Worm (Caenorhabditis elegans): ENCODE results near the gene btb-18.

btb-18 gene

DNA sequence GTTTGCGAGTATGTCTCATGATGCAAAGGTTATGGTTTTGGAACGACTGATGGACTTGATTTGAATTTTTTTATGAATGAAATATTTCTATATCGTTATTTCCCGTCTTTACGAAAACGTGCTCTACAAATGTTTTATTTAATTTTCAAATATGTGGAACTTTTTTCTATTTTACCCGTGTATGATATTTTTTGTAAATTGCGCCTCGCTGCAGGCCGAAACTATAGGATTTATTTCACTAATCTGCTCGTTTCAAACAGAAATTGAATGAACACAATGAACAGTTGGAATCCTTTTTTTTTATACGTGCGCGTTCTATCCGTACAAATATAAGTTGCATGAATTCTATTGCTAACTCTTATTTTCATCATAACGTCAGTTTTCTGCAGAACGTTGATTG, at the start of gene btb-18:
Gene btb-18 (plus strand): TSS at position 301 of the 400 bp plus-strand sequence.
- TF ChIP-seq flt-1 (GFP tag; IDR thresholded peaks at IDR 0.05) (no peak), ets-7 (tag; optimal IDR thresholded peaks at IDR 0.05) (no peak), tra-4 (tag; optimal IDR thresholded peaks at IDR 0.05) (no peak), B0310.2 (tag; optimal IDR thresholded peaks at IDR 0.05) (no peak), tbx-11 (GFP tag; IDR thresholded peaks at IDR 0.05) (no peak), aly-1 (tag; optimal IDR thresholded peaks at IDR 0.05) (no peak), ceh-36 (tag; optimal IDR thresholded peaks at IDR 0.05) (no peak), pes-1 (GFP tag; IDR thresholded peaks at IDR 0.05) (no peak)

DNA sequence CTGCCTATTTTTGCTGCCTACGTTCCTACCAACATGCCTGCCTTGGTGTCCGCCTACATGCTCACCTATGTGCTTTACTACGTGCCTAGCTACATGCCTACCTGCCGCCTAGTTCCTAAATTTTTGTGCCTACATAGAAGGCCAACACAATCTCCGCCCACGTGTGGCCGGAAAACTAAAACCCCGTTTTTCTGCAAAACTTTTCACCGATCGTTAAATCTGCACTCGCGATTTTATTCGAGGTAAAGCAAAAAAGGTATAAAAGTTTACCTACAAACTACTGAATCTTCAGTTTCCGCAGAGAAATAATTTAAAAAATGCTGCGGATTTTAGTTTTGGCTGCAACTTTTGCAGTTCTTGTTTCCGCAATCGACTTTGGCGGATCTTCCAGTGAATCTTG, 48.6 kb upstream of the btb-18 start, which contains the start of gene clec-124:
Gene clec-124 (plus strand): TSS at position 301 of the 400 bp plus-strand sequence.
- TF ChIP-seq pes-1 (GFP tag; IDR thresholded peaks at IDR 0.05): no peak
- no peak for TF ChIP-seq ceh-13 (GFP tag; optimal IDR thresholded peaks at IDR 0.05)
- no peak for TF ChIP-seq F13C5.2 (tag; optimal IDR thresholded peaks at IDR 0.05)
- no peak for TF ChIP-seq aly-1 (tag; optimal IDR thresholded peaks at IDR 0.05)
- no peak for TF ChIP-seq sea-1 (GFP tag; conservative IDR thresholded peaks at IDR 0.05)
- TF ChIP-seq tbx-37 (GFP tag; conservative IDR thresholded peaks at IDR 0.05): no peak
- no peak for TF ChIP-seq ets-7 (tag; optimal IDR thresholded peaks at IDR 0.05)
- TF ChIP-seq flt-1 (GFP tag; IDR thresholded peaks at IDR 0.05): no peak
- TF ChIP-seq ama-1 (optimal IDR thresholded peaks at IDR 0.05): no peak
- TF ChIP-seq ceh-36 (tag; optimal IDR thresholded peaks at IDR 0.05): no peak
- TF ChIP-seq scrt-1 (GFP tag; IDR thresholded peaks at IDR 0.05): no peak
- no peak for TF ChIP-seq hmg-4 (GFP tag; optimal IDR thresholded peaks at IDR 0.05)
- no peak for TF ChIP-seq hmbx-1 (tag; optimal IDR thresholded peaks at IDR 0.05)
- TF ChIP-seq hnd-1 (tag; optimal IDR thresholded peaks at IDR 0.05): no peak
- TF ChIP-seq B0310.2 (tag; optimal IDR thresholded peaks at IDR 0.05): no peak
- no peak for TF ChIP-seq tra-4 (tag; optimal IDR thresholded peaks at IDR 0.05)
- no peak for TF ChIP-seq tbx-11 (GFP tag; IDR thresholded peaks at IDR 0.05)

DNA sequence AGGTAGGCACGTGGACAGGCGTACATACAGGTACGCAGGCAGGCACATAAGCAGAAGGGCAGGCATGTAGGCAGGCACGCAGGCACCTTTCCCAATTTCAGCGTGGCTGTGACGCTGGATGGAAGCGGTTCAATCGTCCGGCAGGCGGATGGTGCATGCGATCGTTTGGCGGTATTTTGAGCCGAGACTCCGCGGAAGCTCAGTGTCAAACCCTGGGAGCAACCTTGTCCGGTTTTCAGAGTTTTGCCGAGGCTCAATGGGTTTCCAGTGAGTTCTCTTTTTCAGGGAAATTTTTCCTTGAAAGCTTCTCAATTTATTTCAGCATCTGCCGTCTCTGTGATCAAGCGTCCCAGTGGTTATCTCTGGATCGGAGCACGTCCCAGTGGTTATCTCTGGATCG, 47.8 kb upstream of the btb-18 start:
- no peak for TF ChIP-seq tra-4 (tag; optimal IDR thresholded peaks at IDR 0.05)
- TF ChIP-seq hmbx-1 (tag; optimal IDR thresholded peaks at IDR 0.05): no peak
- no peak for TF ChIP-seq F13C5.2 (tag; optimal IDR thresholded peaks at IDR 0.05)
- TF ChIP-seq ets-7 (tag; optimal IDR thresholded peaks at IDR 0.05): no peak

DNA sequence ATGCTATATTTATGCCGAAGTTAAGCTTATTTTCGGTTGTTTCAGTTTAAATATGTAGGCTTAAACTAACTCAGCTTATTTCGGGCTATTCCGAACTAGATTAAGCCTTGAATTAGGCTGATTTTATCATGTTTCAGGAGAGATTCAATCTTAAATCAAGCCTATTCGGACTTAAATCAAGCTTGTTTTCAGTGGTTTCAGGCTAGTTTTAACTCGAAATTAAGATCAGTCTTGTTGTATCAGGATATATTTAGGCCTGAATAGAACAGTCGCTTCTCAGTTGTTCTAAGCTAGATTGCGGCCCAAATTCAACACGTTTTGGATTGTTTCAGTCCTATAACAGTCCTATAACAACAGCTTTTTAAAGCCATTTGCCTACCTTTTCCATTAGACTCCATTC, 46.2 kb upstream of the btb-18 start:
- TF ChIP-seq tra-4 (tag; optimal IDR thresholded peaks at IDR 0.05): no peak
- TF ChIP-seq B0310.2 (tag; optimal IDR thresholded peaks at IDR 0.05): no peak
- TF ChIP-seq aly-1 (tag; optimal IDR thresholded peaks at IDR 0.05): no peak
- TF ChIP-seq ets-7 (tag; optimal IDR thresholded peaks at IDR 0.05): no peak
- no peak for TF ChIP-seq ceh-13 (GFP tag; optimal IDR thresholded peaks at IDR 0.05)
- TF ChIP-seq hnd-1 (tag; optimal IDR thresholded peaks at IDR 0.05): no peak
- TF ChIP-seq scrt-1 (GFP tag; IDR thresholded peaks at IDR 0.05): no peak
- no peak for TF ChIP-seq F13C5.2 (tag; optimal IDR thresholded peaks at IDR 0.05)
- TF ChIP-seq sea-1 (GFP tag; conservative IDR thresholded peaks at IDR 0.05): no peak
- no peak for TF ChIP-seq flt-1 (GFP tag; IDR thresholded peaks at IDR 0.05)
- TF ChIP-seq hmg-4 (GFP tag; optimal IDR thresholded peaks at IDR 0.05): no peak
- no peak for TF ChIP-seq ama-1 (optimal IDR thresholded peaks at IDR 0.05)
- no peak for TF ChIP-seq tbx-11 (GFP tag; IDR thresholded peaks at IDR 0.05)
- TF ChIP-seq hmbx-1 (tag; optimal IDR thresholded peaks at IDR 0.05): no peak
- TF ChIP-seq pes-1 (GFP tag; IDR thresholded peaks at IDR 0.05): no peak
- no peak for TF ChIP-seq ceh-36 (tag; optimal IDR thresholded peaks at IDR 0.05)

DNA sequence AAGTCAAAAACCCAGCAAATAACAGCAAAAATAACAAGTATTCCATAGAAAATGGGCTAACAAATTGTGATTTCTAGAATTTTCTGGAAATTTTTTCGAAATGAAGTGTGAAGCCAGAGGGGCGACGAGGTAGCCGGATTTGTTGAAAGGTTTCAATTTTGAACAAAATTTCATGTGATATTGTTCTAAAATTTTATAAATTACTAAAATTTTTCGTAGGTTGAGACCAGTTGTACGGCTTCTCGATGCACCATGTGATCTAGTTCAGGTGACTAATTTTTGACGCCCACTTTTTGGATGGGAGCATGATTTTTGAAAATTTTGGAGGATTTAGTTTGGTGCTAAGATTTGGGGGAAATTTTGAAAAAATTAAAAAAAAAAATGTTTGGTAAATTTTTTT, 38.8 kb upstream of the btb-18 start, which contains the start of gene gcy-19:
Gene gcy-19 (minus strand): TSS at position 101 of the 400 bp plus-strand sequence.
- TF ChIP-seq ama-1 (optimal IDR thresholded peaks at IDR 0.05) (no peak), pes-1 (GFP tag; IDR thresholded peaks at IDR 0.05) (no peak), ceh-36 (tag; optimal IDR thresholded peaks at IDR 0.05) (no peak), tbx-37 (GFP tag; conservative IDR thresholded peaks at IDR 0.05) (no peak), sea-1 (GFP tag; conservative IDR thresholded peaks at IDR 0.05) (no peak)

DNA sequence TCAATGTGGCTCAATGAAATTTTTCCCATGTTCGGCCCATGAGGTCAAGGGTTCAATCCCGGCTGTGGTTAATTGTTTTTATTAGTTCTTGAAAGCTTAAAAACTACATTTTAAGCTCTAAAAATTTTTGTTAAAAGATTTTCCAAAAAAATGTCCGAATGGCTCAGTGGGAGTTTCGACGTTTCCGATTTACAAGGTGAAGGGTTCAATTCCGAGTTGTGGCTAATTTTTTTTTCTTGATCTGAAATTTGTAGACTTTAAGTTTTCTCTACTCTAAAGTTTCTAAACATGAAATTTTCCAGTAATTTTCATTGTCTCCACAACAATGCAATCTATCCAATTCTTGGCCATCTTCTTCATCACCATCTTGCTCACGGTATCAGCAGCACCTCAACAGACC, 35.5 kb upstream of the btb-18 start, which contains the start of gene F02E11.2:
Gene F02E11.2 (plus strand): TSS at position 301 of the 400 bp plus-strand sequence.
- TF ChIP-seq aly-1 (tag; optimal IDR thresholded peaks at IDR 0.05): no peak
- TF ChIP-seq ama-1 (optimal IDR thresholded peaks at IDR 0.05): no peak
- no peak for TF ChIP-seq pes-1 (GFP tag; IDR thresholded peaks at IDR 0.05)
- no peak for TF ChIP-seq scrt-1 (GFP tag; IDR thresholded peaks at IDR 0.05)
- no peak for TF ChIP-seq ets-7 (tag; optimal IDR thresholded peaks at IDR 0.05)

DNA sequence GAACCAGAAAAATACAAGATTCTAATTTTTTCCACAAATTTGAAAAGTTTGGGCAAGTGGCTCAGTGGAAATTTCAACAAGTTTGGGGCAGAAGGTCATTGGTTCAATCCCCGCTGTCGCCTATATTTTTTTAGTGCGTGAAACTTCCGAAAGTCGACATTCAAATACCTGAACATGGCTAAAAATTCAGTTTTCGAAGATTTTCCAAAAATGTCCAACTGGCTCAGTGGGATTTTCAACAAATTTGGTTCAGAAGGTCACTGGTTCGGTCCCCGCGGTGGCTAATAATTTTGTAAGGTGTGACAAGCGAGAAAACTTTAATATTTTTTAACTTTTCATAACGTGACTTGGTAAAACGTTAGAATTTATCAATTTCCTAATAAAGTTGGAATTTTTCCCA, 33.3 kb upstream of the btb-18 start:
- TF ChIP-seq aly-1 (tag; optimal IDR thresholded peaks at IDR 0.05) (no peak), ama-1 (optimal IDR thresholded peaks at IDR 0.05) (no peak), sea-1 (GFP tag; conservative IDR thresholded peaks at IDR 0.05) (no peak), tbx-37 (GFP tag; conservative IDR thresholded peaks at IDR 0.05) (no peak), tbx-11 (GFP tag; IDR thresholded peaks at IDR 0.05) (no peak), ceh-36 (tag; optimal IDR thresholded peaks at IDR 0.05) (no peak), ceh-13 (GFP tag; optimal IDR thresholded peaks at IDR 0.05) (no peak), hmg-4 (GFP tag; optimal IDR thresholded peaks at IDR 0.05) (no peak), hmbx-1 (tag; optimal IDR thresholded peaks at IDR 0.05) (no peak), F13C5.2 (tag; optimal IDR thresholded peaks at IDR 0.05) (no peak), pes-1 (GFP tag; IDR thresholded peaks at IDR 0.05) (no peak), ets-7 (tag; optimal IDR thresholded peaks at IDR 0.05) (no peak), tra-4 (tag; optimal IDR thresholded peaks at IDR 0.05) (no peak), flt-1 (GFP tag; IDR thresholded peaks at IDR 0.05) (no peak), B0310.2 (tag; optimal IDR thresholded peaks at IDR 0.05) (no peak), scrt-1 (GFP tag; IDR thresholded peaks at IDR 0.05) (no peak)

DNA sequence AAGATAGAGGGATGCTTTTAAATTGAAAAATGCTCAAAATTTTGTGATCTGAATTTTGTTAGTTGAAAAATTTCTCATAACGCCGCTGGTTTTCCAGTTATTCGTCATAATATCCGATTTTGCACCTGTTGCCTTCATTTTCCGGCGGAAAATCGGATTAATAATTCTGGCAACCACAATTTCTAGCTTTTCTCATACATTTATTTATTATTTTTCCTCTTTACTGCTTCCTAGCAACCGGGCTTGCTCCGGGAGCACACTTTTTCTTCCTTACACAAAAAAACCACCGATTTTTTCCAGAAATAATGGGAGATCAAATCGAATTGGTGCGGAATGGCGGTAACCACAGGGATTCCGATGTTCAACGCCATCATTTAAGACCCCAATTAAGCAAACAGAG, 30.6 kb upstream of the btb-18 start, which contains the start of gene F02E11.7:
Gene F02E11.7 (plus strand): TSS at position 301 of the 400 bp plus-strand sequence.
- TF ChIP-seq hmg-4 (GFP tag; optimal IDR thresholded peaks at IDR 0.05) (no peak), flt-1 (GFP tag; IDR thresholded peaks at IDR 0.05) (no peak), hmbx-1 (tag; optimal IDR thresholded peaks at IDR 0.05) (no peak), pes-1 (GFP tag; IDR thresholded peaks at IDR 0.05) (no peak), tbx-37 (GFP tag; conservative IDR thresholded peaks at IDR 0.05) (no peak), ceh-36 (tag; optimal IDR thresholded peaks at IDR 0.05) (no peak), tra-4 (tag; optimal IDR thresholded peaks at IDR 0.05) (no peak), tbx-11 (GFP tag; IDR thresholded peaks at IDR 0.05) (no peak), scrt-1 (GFP tag; IDR thresholded peaks at IDR 0.05) (no peak), aly-1 (tag; optimal IDR thresholded peaks at IDR 0.05) (no peak)
